Fruit fly (Drosophila melanogaster): Measurements from ENCODE around the gene eIF5B.
A peak's percentile ranks its signal among the peaks of the same experiment; 100 is the strongest.

eIF5B gene

dm6 chr3L:3389666-3390059, 71.1 kb downstream of the eIF5B start (continued):
- no peak for TF ChIP-seq fkh (GFP tag; optimal IDR thresholded peaks at IDR 0.05)
- TF ChIP-seq CG3919 (GFP tag; optimal IDR thresholded peaks at IDR 0.05) = peak; percentile 79
- TF ChIP-seq CG15336 (GFP tag; IDR thresholded peaks at IDR 0.05) = no peak; the same call in 1 of the 2 replicates
- TF ChIP-seq Smox (GFP tag; optimal IDR thresholded peaks at IDR 0.05) = peak; percentile 83
- no peak for TF ChIP-seq CG1621 (tag; optimal IDR thresholded peaks at IDR 0.05)
- TF ChIP-seq achi (GFP tag; optimal IDR thresholded peaks at IDR 0.05) = no peak
- TF ChIP-seq CG7368 (GFP tag; optimal IDR thresholded peaks at IDR 0.05) = peak; percentile 43
- no peak for TF ChIP-seq dac (GFP tag; optimal IDR thresholded peaks at IDR 0.05)
- TF ChIP-seq Eip75B (GFP tag; optimal IDR thresholded peaks at IDR 0.05) = peak; percentile 73
- no peak for TF ChIP-seq Ets96B (tag; optimal IDR thresholded peaks at IDR 0.05)
- peak; percentile 78 for TF ChIP-seq CG11902 (GFP tag; optimal IDR thresholded peaks at IDR 0.05)
- TF ChIP-seq CG11294 (GFP tag; IDR thresholded peaks at IDR 0.05) = 0 out of 2 replicates have a peak, but pooled peaks have one; percentile 3
- TF ChIP-seq Gug (GFP tag; IDR thresholded peaks at IDR 0.05) = peak; percentile 18; the same call in 1 of the 2 replicates
- no peak for TF ChIP-seq CG4318 (GFP tag; optimal IDR thresholded peaks at IDR 0.05)
- peak; percentile 89 for TF ChIP-seq esn (GFP tag; optimal IDR thresholded peaks at IDR 0.05)
- TF ChIP-seq Met (GFP tag; optimal IDR thresholded peaks at IDR 0.05) = peak; percentile 75
- TF ChIP-seq CG6808 (GFP tag; optimal IDR thresholded peaks at IDR 0.05) = no peak
- peak; percentile 48 for TF ChIP-seq CG34406 (GFP tag; optimal IDR thresholded peaks at IDR 0.05)
- TF ChIP-seq svp (GFP tag) = peak; percentile 94
- TF ChIP-seq Blimp-1 (GFP tag; optimal IDR thresholded peaks at IDR 0.05) = peak; percentile 77
- no peak for TF ChIP-seq CG10669 (GFP tag; optimal IDR thresholded peaks at IDR 0.05)
- TF ChIP-seq CG31627 (GFP tag; optimal IDR thresholded peaks at IDR 0.05) = peak; percentile 63
- TF ChIP-seq Ets21C (GFP tag; optimal IDR thresholded peaks at IDR 0.05) = peak; percentile 71
- peak; percentile 41 for TF ChIP-seq pdm3 (GFP tag; optimal IDR thresholded peaks at IDR 0.05)
- no peak; the same call in 2 of the 3 replicates for TF ChIP-seq CG8119 (GFP tag; IDR thresholded peaks at IDR 0.05)
- peak; percentile 55 for TF ChIP-seq CG6276 (GFP tag; optimal IDR thresholded peaks at IDR 0.05)
- TF ChIP-seq CG10631 (GFP tag; optimal IDR thresholded peaks at IDR 0.05) = peak; percentile 53
- peak; percentile 24 for TF ChIP-seq CG8632 (GFP tag; optimal IDR thresholded peaks at IDR 0.05)
- TF ChIP-seq eg (GFP tag; IDR thresholded peaks at IDR 0.05) = no peak
- TF ChIP-seq CG6163 (GFP tag; IDR thresholded peaks at IDR 0.05) = no peak
- TF ChIP-seq fd85E (GFP tag; optimal IDR thresholded peaks at IDR 0.05) = no peak

dm6 chr3L:3388708-3389665, 71.8 kb downstream of the eIF5B start:
- TF ChIP-seq Eip93F (GFP tag; optimal IDR thresholded peaks at IDR 0.05) (peak; percentile 44), acj6 (GFP tag; optimal IDR thresholded peaks at IDR 0.05) (peak; percentile 74), fkh (GFP tag; optimal IDR thresholded peaks at IDR 0.05) (peak; percentile 41), esn (GFP tag; optimal IDR thresholded peaks at IDR 0.05) (peak; percentile 76), CG6808 (GFP tag; optimal IDR thresholded peaks at IDR 0.05) (peak; percentile 69), CG7368 (GFP tag; optimal IDR thresholded peaks at IDR 0.05) (peak; percentile 70), CG8632 (GFP tag; optimal IDR thresholded peaks at IDR 0.05) (peak; percentile 39), Sox14 (GFP tag; optimal IDR thresholded peaks at IDR 0.05) (peak; percentile 76), Hr4 (GFP tag; optimal IDR thresholded peaks at IDR 0.05) (peak; percentile 54), CG4318 (GFP tag; optimal IDR thresholded peaks at IDR 0.05) (peak; percentile 66), CG32006 (GFP tag; optimal IDR thresholded peaks at IDR 0.05) (peak; percentile 74), Ets96B (tag; optimal IDR thresholded peaks at IDR 0.05) (peak; percentile 71), lz (GFP tag; optimal IDR thresholded peaks at IDR 0.05) (peak; percentile 82), Met (GFP tag; optimal IDR thresholded peaks at IDR 0.05) (peak; percentile 78), Smox (GFP tag; optimal IDR thresholded peaks at IDR 0.05) (peak; percentile 62), Eip78C (GFP tag) (peak; percentile 89), CG15336 (GFP tag; IDR thresholded peaks at IDR 0.05) (peak; percentile 83), fd59A (GFP tag; optimal IDR thresholded peaks at IDR 0.05) (peak; percentile 20), Gug (GFP tag; IDR thresholded peaks at IDR 0.05) (peak; percentile 70), CG6792 (GFP tag; optimal IDR thresholded peaks at IDR 0.05) (peak; percentile 73), CG6854 (GFP tag; optimal IDR thresholded peaks at IDR 0.05) (peak; percentile 60), CG34406 (GFP tag; optimal IDR thresholded peaks at IDR 0.05) (peak; percentile 48), cyc (GFP tag; optimal IDR thresholded peaks at IDR 0.05) (peak; percentile 90), CG3032 (tag; optimal IDR thresholded peaks at IDR 0.05) (peak; percentile 81), vri (GFP tag; optimal IDR thresholded peaks at IDR 0.05) (peak; percentile 82), CG11762 (GFP tag; optimal IDR thresholded peaks at IDR 0.05; ENCODE audit: insufficient read depth) (peak; percentile 66), spab (GFP tag; optimal IDR thresholded peaks at IDR 0.05) (peak; percentile 69), Sox102F (GFP tag; optimal IDR thresholded peaks at IDR 0.05) (peak; percentile 77), pdm3 (GFP tag; optimal IDR thresholded peaks at IDR 0.05) (peak; percentile 71), CG3919 (GFP tag; optimal IDR thresholded peaks at IDR 0.05) (peak; percentile 82)
